Fruit fly (Drosophila melanogaster) whole organism, embryonic: ENCODE results near the gene Tmep.

Experiments used
- Ada2b ChIP-seq: fragments of 200-800 bp; sonication (Bioruptor generic); IDR thresholded peaks from 2 replicates; pipeline ENCODE4 v1.3.6; 2022; ENCODE audit warnings: missing biosample characterization, missing genetic modification characterization
- Bgb ChIP-seq: fragments of 200-800 bp; sonication (Bioruptor generic); IDR thresholded peaks from 2 replicates; pipeline ENCODE4 v1.3.6; 2022; ENCODE audit warnings: missing biosample characterization, missing genetic modification characterization; ENCODE audit not compliant: partially characterized antibody
- CG12155 ChIP-seq: fragments of 200-800 bp; sonication (Bioruptor generic); optimal IDR thresholded peaks from 3 replicates; lab custom pipeline; 2016; ENCODE audit warnings: missing biosample characterization, missing genetic modification characterization
- CG12219 ChIP-seq: fragments of 200-800 bp; sonication (Bioruptor generic); optimal IDR thresholded peaks from 3 replicates; lab custom pipeline; 2018; ENCODE audit warnings: missing biosample characterization, mild to moderate bottlenecking, missing genetic modification characterization
- CG12769 ChIP-seq: fragments of 200-800 bp; sonication (Bioruptor generic); optimal IDR thresholded peaks from 2 replicates; lab custom pipeline; 2019; ENCODE audit warnings: missing biosample characterization, mild to moderate bottlenecking, missing genetic modification characterization, moderate library complexity
- CG13775 ChIP-seq: fragments of 200-800 bp; sonication (Bioruptor generic); optimal IDR thresholded peaks from 3 replicates; lab custom pipeline; 2017; ENCODE audit warnings: missing biosample characterization, mild to moderate bottlenecking, missing genetic modification characterization
- CG14441 ChIP-seq: fragments of 200-800 bp; sonication (Bioruptor generic); IDR thresholded peaks from 2 replicates; pipeline ENCODE4 v1.3.6; 2022; ENCODE audit warnings: missing biosample characterization, missing genetic modification characterization
- CG1529 ChIP-seq: fragments of 200-800 bp; sonication (Bioruptor generic); optimal IDR thresholded peaks from 3 replicates; lab custom pipeline; 2018; ENCODE audit warnings: missing biosample characterization, missing genetic modification characterization
- CG1647 ChIP-seq: fragments of 200-800 bp; sonication (Bioruptor generic); optimal IDR thresholded peaks from 3 replicates; lab custom pipeline; 2016; ENCODE audit warnings: missing biosample characterization, missing genetic modification characterization
- CG17359 ChIP-seq: fragments of 200-800 bp; sonication (Bioruptor generic); optimal IDR thresholded peaks from 3 replicates; lab custom pipeline; 2018; ENCODE audit warnings: missing biosample characterization, mild to moderate bottlenecking, missing genetic modification characterization, moderate library complexity
- CG17829 ChIP-seq: fragments of 200-800 bp; optimal IDR thresholded peaks from 2 replicates; lab custom pipeline; 2019; ENCODE audit warnings: missing biosample characterization, mild to moderate bottlenecking, missing genetic modification characterization, moderate library complexity
- CG2875 ChIP-seq: fragments of 200-800 bp; sonication (Bioruptor generic); optimal IDR thresholded peaks from 2 replicates; lab custom pipeline; 2017; ENCODE audit warnings: missing biosample characterization, mild to moderate bottlenecking, missing genetic modification characterization, missing genetic modification reagents
- CG3065 ChIP-seq: fragments of 200-800 bp; sonication (Bioruptor generic); optimal IDR thresholded peaks from 2 replicates; lab custom pipeline; 2016; ENCODE audit warnings: missing biosample characterization, missing genetic modification characterization
- CG31441 ChIP-seq: fragments of 200-800 bp; sonication (Bioruptor generic); IDR thresholded peaks from 2 replicates; pipeline ENCODE4 v1.3.6; 2022; ENCODE audit warnings: missing biosample characterization, missing genetic modification characterization
- CG32772 ChIP-seq: fragments of 200-800 bp; sonication (Bioruptor generic); IDR thresholded peaks from 2 replicates; pipeline ENCODE4 v1.3.6; 2022; ENCODE audit warnings: missing biosample characterization, missing genetic modification characterization
- CG33557 ChIP-seq: fragments of 200-800 bp; sonication (Bioruptor generic); optimal IDR thresholded peaks from 2 replicates; lab custom pipeline; 2019; ENCODE audit warnings: missing biosample characterization, mild to moderate bottlenecking, missing genetic modification characterization, moderate library complexity
- CG3407 ChIP-seq: fragments of 200-800 bp; sonication (Bioruptor generic); optimal IDR thresholded peaks from 2 replicates; lab custom pipeline; 2018; ENCODE audit warnings: missing biosample characterization, mild to moderate bottlenecking, missing genetic modification characterization
- CG4404 ChIP-seq: fragments of 200-800 bp; sonication (Bioruptor generic); IDR thresholded peaks from 2 replicates; pipeline ENCODE4 v1.3.6; 2022; ENCODE audit warnings: missing biosample characterization, missing genetic modification characterization
- CG4820 ChIP-seq: fragments of 200-800 bp; sonication (Bioruptor generic); optimal IDR thresholded peaks from 3 replicates; lab custom pipeline; 2016; ENCODE audit warnings: missing biosample characterization, missing genetic modification characterization
- CG7357 ChIP-seq: fragments of 200-800 bp; sonication (Bioruptor generic); IDR thresholded peaks from 3 replicates; pipeline ENCODE4 v1.3.6; 2022; ENCODE audit warnings: missing biosample characterization, missing genetic modification characterization
- CG7556 ChIP-seq: fragments of 200-800 bp; sonication (Bioruptor generic); optimal IDR thresholded peaks from 2 replicates; lab custom pipeline; 2017; ENCODE audit warnings: missing biosample characterization, mild to moderate bottlenecking, missing genetic modification characterization
- CG7839 ChIP-seq: fragments of 200-800 bp; sonication (Bioruptor generic); optimal IDR thresholded peaks from 3 replicates; lab custom pipeline; 2018; ENCODE audit warnings: missing biosample characterization, mild to moderate bottlenecking, missing genetic modification characterization, moderate library complexity
- CG9609 ChIP-seq: fragments of 200-800 bp; sonication (Bioruptor generic); optimal IDR thresholded peaks from 3 replicates; lab custom pipeline; 2016; ENCODE audit warnings: missing biosample characterization, missing genetic modification characterization
- CkIIα-i1 ChIP-seq: fragments of 200-800 bp; sonication (Bioruptor generic); IDR thresholded peaks from 2 replicates; pipeline ENCODE4 v1.3.6; 2022; ENCODE audit warnings: missing biosample characterization, missing genetic modification characterization
- D19A ChIP-seq: fragments of 200-800 bp; optimal IDR thresholded peaks from 3 replicates; lab custom pipeline; 2019; ENCODE audit warnings: missing biosample characterization, mild to moderate bottlenecking, missing genetic modification characterization, moderate library complexity
- Dbx ChIP-seq: fragments of 200-800 bp; sonication (Bioruptor generic); IDR thresholded peaks from 3 replicates; pipeline ENCODE4 v1.3.6; 2022; ENCODE audit warnings: missing biosample characterization, missing genetic modification characterization
- Doc3 ChIP-seq: fragments of 200-800 bp; sonication (Bioruptor generic); IDR thresholded peaks from 3 replicates; pipeline ENCODE4 v1.3.6; 2022; ENCODE audit warnings: missing biosample characterization, missing genetic modification characterization; ENCODE audit not compliant: partially characterized antibody
- Drgx ChIP-seq: fragments of 200-800 bp; sonication (Bioruptor generic); IDR thresholded peaks from 2 replicates; pipeline ENCODE4 v1.3.6; 2022; ENCODE audit warnings: missing biosample characterization, missing genetic modification characterization
- Ets97D ChIP-seq: fragments of 200-800 bp; sonication (Bioruptor generic); optimal IDR thresholded peaks from 3 replicates; lab custom pipeline; 2016; ENCODE audit warnings: missing biosample characterization, missing genetic modification characterization
- Gug ChIP-seq: fragments of 200-800 bp; sonication (Bioruptor generic); IDR thresholded peaks from 4 replicates; pipeline ENCODE4 v1.3.6; 2022; ENCODE audit warnings: missing biosample characterization, missing genetic modification characterization
- H15 ChIP-seq: fragments of 200-800 bp; sonication (Bioruptor generic); IDR thresholded peaks from 3 replicates; pipeline ENCODE4 v1.3.6; 2022; ENCODE audit warnings: missing biosample characterization, missing genetic modification characterization
- MESR4 ChIP-seq: fragments of 200-800 bp; sonication (Bioruptor generic); optimal IDR thresholded peaks from 2 replicates; lab custom pipeline; 2018; ENCODE audit warnings: missing biosample characterization, mild to moderate bottlenecking, missing genetic modification characterization, moderate library complexity
- MTF-1 ChIP-seq: fragments of 200-800 bp; sonication (Bioruptor generic); optimal IDR thresholded peaks from 2 replicates; lab custom pipeline; 2018; ENCODE audit warnings: missing biosample characterization, mild to moderate bottlenecking, missing genetic modification characterization, borderline replicate concordance
- Nf-YA ChIP-seq: fragments of 200-800 bp; sonication (Bioruptor generic); IDR thresholded peaks from 2 replicates; pipeline ENCODE4 v1.3.6; 2022; ENCODE audit warnings: missing biosample characterization, missing genetic modification characterization
- Spps ChIP-seq: fragments of 200-800 bp; sonication (Bioruptor generic); optimal IDR thresholded peaks from 2 replicates; lab custom pipeline; 2018; ENCODE audit warnings: missing biosample characterization, mild to moderate bottlenecking, missing genetic modification characterization
- Xrp1 ChIP-seq: fragments of 200-800 bp; sonication (Bioruptor generic); IDR thresholded peaks from 2 replicates; pipeline ENCODE4 v1.3.6; 2022; ENCODE audit warnings: missing biosample characterization, missing genetic modification characterization
- ara ChIP-seq: fragments of 200-800 bp; sonication (Bioruptor generic); IDR thresholded peaks from 2 replicates; pipeline ENCODE4 v1.3.6; 2022; ENCODE audit warnings: missing biosample characterization, missing genetic modification characterization
- ash1 ChIP-seq: fragments of 200-800 bp; sonication (Bioruptor generic); optimal IDR thresholded peaks from 2 replicates; lab custom pipeline; 2018; ENCODE audit warnings: missing biosample characterization, mild to moderate bottlenecking, missing genetic modification characterization
- az2 ChIP-seq: fragments of 200-800 bp; sonication (Bioruptor generic); optimal IDR thresholded peaks from 3 replicates; lab custom pipeline; 2016; ENCODE audit warnings: missing biosample characterization, missing genetic modification characterization
- bsh ChIP-seq, 2 experiments: fragments of 200-800 bp; sonication (Bioruptor generic); optimal IDR thresholded peaks; 2 replicates each; lab custom pipeline; 2017 to 2018; ENCODE audit warnings: mild to moderate bottlenecking in 2 of 2, missing biosample characterization in 2 of 2, missing genetic modification characterization in 2 of 2, moderate library complexity in 1 of 2
- chm ChIP-seq: fragments of 200-800 bp; sonication (Bioruptor generic); IDR thresholded peaks from 2 replicates; pipeline ENCODE4 v1.3.6; 2022; ENCODE audit warnings: missing biosample characterization, missing genetic modification characterization
- dysf ChIP-seq: fragments of 200-800 bp; sonication (Bioruptor generic); IDR thresholded peaks from 3 replicates; pipeline ENCODE4 v1.3.6; 2022; ENCODE audit warnings: missing biosample characterization, missing genetic modification characterization
- gce ChIP-seq: fragments of 200-800 bp; sonication (Bioruptor generic); IDR thresholded peaks from 3 replicates; pipeline ENCODE4 v1.3.6; 2022; ENCODE audit warnings: missing biosample characterization, missing genetic modification characterization
- gt ChIP-seq: fragments of 200-800 bp; sonication (Bioruptor generic); IDR thresholded peaks from 2 replicates; pipeline ENCODE4 v1.3.6; 2022; ENCODE audit warnings: missing biosample characterization, missing genetic modification characterization
- lbe ChIP-seq: fragments of 200-800 bp; sonication (Bioruptor generic); optimal IDR thresholded peaks from 2 replicates; lab custom pipeline; 2016; ENCODE audit warnings: missing biosample characterization, mild to moderate bottlenecking, missing genetic modification characterization
- maf-S ChIP-seq: fragments of 200-800 bp; sonication (Bioruptor generic); optimal IDR thresholded peaks from 2 replicates; lab custom pipeline; 2016; ENCODE audit warnings: missing biosample characterization, missing genetic modification characterization
- nom ChIP-seq: fragments of 200-800 bp; sonication (Bioruptor generic); optimal IDR thresholded peaks from 2 replicates; lab custom pipeline; 2017; ENCODE audit warnings: missing biosample characterization, missing genetic modification characterization, mild to moderate bottlenecking, moderate library complexity, missing genetic modification reagents
- pho ChIP-seq: fragments of 200-800 bp; sonication (Bioruptor generic); optimal IDR thresholded peaks from 2 replicates; lab custom pipeline; 2016; ENCODE audit warnings: missing biosample characterization, missing genetic modification characterization
- ranshi ChIP-seq: fragments of 200-800 bp; sonication (Bioruptor generic); IDR thresholded peaks from 2 replicates; pipeline ENCODE4 v1.3.6; 2022; ENCODE audit warnings: missing biosample characterization, missing genetic modification characterization
- row ChIP-seq: fragments of 200-800 bp; sonication (Bioruptor generic); IDR thresholded peaks from 3 replicates; pipeline ENCODE4 v1.3.6; 2022; ENCODE audit warnings: missing biosample characterization, missing genetic modification characterization
- slbo ChIP-seq: fragments of 200-800 bp; sonication (Bioruptor generic); IDR thresholded peaks from 2 replicates; pipeline ENCODE4 v1.3.6; 2022; ENCODE audit warnings: missing biosample characterization, missing genetic modification characterization

The Tmep gene

DNA sequence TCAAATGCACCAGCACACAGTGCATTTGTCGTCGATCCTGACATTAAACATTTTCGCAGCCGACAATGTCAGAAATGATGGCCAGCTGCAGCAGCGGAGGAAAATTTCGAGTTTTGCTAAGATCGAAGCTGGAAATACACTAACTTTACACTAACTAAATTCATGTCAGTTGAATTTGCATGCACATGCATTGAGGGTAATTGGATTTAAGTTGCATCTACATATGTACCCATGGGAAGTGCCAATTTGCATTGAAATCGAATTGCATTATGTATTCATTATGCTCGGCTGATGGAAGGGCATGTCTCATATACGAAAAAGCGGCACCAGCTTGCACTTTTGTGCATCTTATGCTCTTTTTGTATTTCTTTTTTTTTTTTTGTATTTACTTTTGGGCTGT, 15.8 kb downstream of the Tmep start:
- no peak for TF ChIP-seq CG1647
- no peak for TF ChIP-seq CG3065 (GFP tag; lab: Kevin White, UChicago)
- TF ChIP-seq bsh (GFP tag; optimal IDR thresholded peaks at IDR 0.05; lab: Kevin White, UChicago), result peak in 1 of 2 experiments; percentile 44
- no peak for TF ChIP-seq CG33557 (GFP tag; lab: Kevin White, UChicago)
- TF ChIP-seq Ets97D, result no peak
- no peak for TF ChIP-seq CG13775 (GFP tag; lab: Kevin White, UChicago)
- TF ChIP-seq pho, result no peak
- 0 out of 2 replicates have a peak, but pooled peaks have one; percentile 31 for TF ChIP-seq CG31441 (GFP tag; lab: Robert Waterston, UW)
- no peak for TF ChIP-seq ash1 (GFP tag; lab: Kevin White, UChicago)
- no peak for TF ChIP-seq Spps (tag; lab: Kevin White, UChicago)
- TF ChIP-seq CG2875, result no peak
- peak; percentile 96 for TF ChIP-seq Drgx (GFP tag; lab: Robert Waterston, UW)
- TF ChIP-seq CG17829 (tag; lab: Kevin White, UChicago), result peak; percentile 14
- TF ChIP-seq Doc3, result no peak
- TF ChIP-seq dysf (GFP tag; lab: Robert Waterston, UW), result peak; percentile 54; the same call in 1 of the 3 replicates
- peak; percentile 42; the same call in 1 of the 3 replicates for TF ChIP-seq H15 (GFP tag; lab: Robert Waterston, UW)
- TF ChIP-seq row, result 0 out of 3 replicates have a peak, but pooled peaks have one; percentile 26
- TF ChIP-seq CG3407 (GFP tag; lab: Kevin White, UChicago), result no peak
- TF ChIP-seq CG7556 (GFP tag; lab: Kevin White, UChicago), result no peak
- peak; percentile 34 for TF ChIP-seq lbe
- 0 out of 3 replicates have a peak, but pooled peaks have one; percentile 6 for TF ChIP-seq gce (GFP tag; lab: Robert Waterston, UW)
- no peak for TF ChIP-seq CkIIα-i1 (GFP tag; lab: Robert Waterston, UW)
- TF ChIP-seq nom (GFP tag; lab: Kevin White, UChicago), result peak; percentile 66
- TF ChIP-seq Ada2b (GFP tag; lab: Robert Waterston, UW), result peak; percentile 42; the same call in 1 of the 2 replicates
- peak; percentile 21; the same call in 1 of the 4 replicates for TF ChIP-seq Gug (GFP tag; lab: Robert Waterston, UW)
- TF ChIP-seq MTF-1, result no peak
- 0 out of 2 replicates have a peak, but pooled peaks have one; percentile 25 for TF ChIP-seq CG14441 (GFP tag; lab: Robert Waterston, UW)
- TF ChIP-seq ranshi (GFP tag; lab: Robert Waterston, UW), result no peak
- peak; percentile 31; the same call in 1 of the 2 replicates for TF ChIP-seq Nf-YA (GFP tag; lab: Robert Waterston, UW)
- TF ChIP-seq slbo (GFP tag; lab: Robert Waterston, UW), result no peak
- peak; percentile 18 for TF ChIP-seq CG4820 (GFP tag; lab: Kevin White, UChicago)
- TF ChIP-seq chm, result no peak
- TF ChIP-seq maf-S (GFP tag; lab: Kevin White, UChicago), result no peak
- TF ChIP-seq gt (GFP tag; lab: Robert Waterston, UW), result 0 out of 2 replicates have a peak, but pooled peaks have one; percentile 12
- TF ChIP-seq CG12219 (GFP tag; lab: Kevin White, UChicago), result no peak
- no peak for TF ChIP-seq Dbx (GFP tag; lab: Robert Waterston, UW)
- no peak for TF ChIP-seq MESR4 (GFP tag; lab: Kevin White, UChicago)
- TF ChIP-seq ara (GFP tag; lab: Robert Waterston, UW), result peak; percentile 50; the same call in 1 of the 2 replicates
- TF ChIP-seq CG12769, result no peak
- peak; percentile 56 for TF ChIP-seq CG17359 (tag; lab: Kevin White, UChicago)
- peak; percentile 81 for TF ChIP-seq D19A (tag; lab: Kevin White, UChicago)
- TF ChIP-seq Xrp1 (GFP tag; lab: Robert Waterston, UW), result peak; percentile 45; the same call in 1 of the 2 replicates
- no peak for TF ChIP-seq Bgb (GFP tag; lab: Robert Waterston, UW)
- TF ChIP-seq CG4404 (GFP tag; lab: Robert Waterston, UW), result 0 out of 2 replicates have a peak, but pooled peaks have one; percentile 18
- TF ChIP-seq CG1529 (GFP tag; lab: Kevin White, UChicago), result no peak
- TF ChIP-seq CG12155 (GFP tag; lab: Kevin White, UChicago), result no peak
- TF ChIP-seq CG32772 (GFP tag; lab: Robert Waterston, UW), result no peak
- peak; percentile 27 for TF ChIP-seq CG7839 (tag; lab: Kevin White, UChicago)
- TF ChIP-seq CG7357, result peak; percentile 38; the same call in 1 of the 3 replicates
- no peak for TF ChIP-seq CG9609
- TF ChIP-seq az2 (GFP tag; lab: Kevin White, UChicago), result no peak
